Worm (Caenorhabditis elegans): Measurements from ENCODE around the gene athp-2.

athp-2 gene

DNA sequence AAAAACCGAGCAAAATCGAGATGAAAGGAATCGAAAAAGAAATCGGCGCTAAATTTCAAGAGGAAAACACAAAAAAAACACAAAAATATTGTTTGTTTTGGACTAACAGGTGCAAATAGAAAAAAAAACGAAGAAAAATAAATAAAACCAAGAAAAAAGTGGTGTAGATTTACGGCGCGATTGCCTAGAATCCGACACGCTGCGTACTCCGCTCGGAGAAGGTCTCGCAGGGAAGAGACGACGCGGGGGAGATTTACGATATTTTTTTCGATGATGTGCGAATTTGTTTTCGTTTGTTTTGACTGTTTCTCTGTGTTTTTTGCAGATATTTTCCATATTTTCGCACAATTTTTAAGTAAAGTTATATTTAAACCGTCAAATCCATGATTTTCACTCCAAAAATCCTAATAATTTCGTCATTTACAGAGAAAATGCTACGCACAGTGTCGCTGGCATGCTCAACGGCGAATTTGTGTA is 40.7 kb upstream of the athp-2 start, which contains the start of gene sco-1 (continued):
- TF ChIP-seq nhr-6 (tag; optimal IDR thresholded peaks at IDR 0.05) (peak; percentile 91), zag-1 (tag; optimal IDR thresholded peaks at IDR 0.05) (peak; percentile 42), F26F4.8 (GFP tag; conservative IDR thresholded peaks at IDR 0.05) (no peak), vab-7 (GFP tag; IDR thresholded peaks at IDR 0.05) (peak; percentile 79), fkh-10 (GFP tag; optimal IDR thresholded peaks at IDR 0.05) (peak; percentile 97), fos-1 (tag; optimal IDR thresholded peaks at IDR 0.05) (no peak), saeg-2 (GFP tag; IDR thresholded peaks at IDR 0.05) (no peak), duxl-1 (tag; optimal IDR thresholded peaks at IDR 0.05; ENCODE audit: poor library complexity) (peak; percentile 88), jun-1 (tag; optimal IDR thresholded peaks at IDR 0.05) (peak; percentile 85), zip-11 (GFP tag; IDR thresholded peaks at IDR 0.05) (no peak), dmd-9 (GFP tag; IDR thresholded peaks at IDR 0.05) (peak; percentile 94), lin-29 (GFP tag; IDR thresholded peaks at IDR 0.05) (peak; percentile 89), hif-1 (tag; optimal IDR thresholded peaks at IDR 0.05) (peak in 1 of 2 experiments; percentile 95), nhr-111 (GFP tag; optimal IDR thresholded peaks at IDR 0.05) (no peak), pha-4 (GFP tag; IDR thresholded peaks at IDR 0.05) (peak; percentile 87), pha-4 (tag; optimal IDR thresholded peaks at IDR 0.05) (peak; percentile 82)

DNA sequence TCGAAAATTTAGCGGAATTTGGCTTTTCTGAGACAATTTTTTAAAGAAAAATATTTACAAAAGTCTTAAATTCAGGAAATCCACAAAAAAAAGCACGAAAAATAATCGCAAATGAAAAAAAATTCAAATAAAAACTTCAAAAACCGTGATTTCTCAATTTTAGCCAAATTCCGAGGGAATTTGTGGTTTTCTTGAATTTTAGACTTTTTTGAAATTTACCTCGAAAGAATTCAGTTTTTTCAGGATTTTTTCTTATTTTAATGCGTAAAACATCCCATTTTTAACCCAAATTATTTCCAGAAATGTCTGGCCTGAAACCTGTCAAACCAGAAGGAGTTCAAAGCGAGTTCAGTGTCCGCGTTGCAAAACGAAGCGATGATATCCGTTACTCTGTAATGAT is 38.7 kb upstream of the athp-2 start, which contains the start of gene gtf-2F1:
Gene gtf-2F1 (plus strand): TSS at position 301 of the 400 bp plus-strand sequence.
- no peak for TF ChIP-seq Y5F2A.4 (GFP tag; optimal IDR thresholded peaks at IDR 0.05)
- TF ChIP-seq unc-62 (GFP tag; optimal IDR thresholded peaks at IDR 0.05 in 1 of 2): peak in 1 of 2 experiments; percentile 41
- TF ChIP-seq unc-62 (tag; optimal IDR thresholded peaks at IDR 0.05): no peak

DNA sequence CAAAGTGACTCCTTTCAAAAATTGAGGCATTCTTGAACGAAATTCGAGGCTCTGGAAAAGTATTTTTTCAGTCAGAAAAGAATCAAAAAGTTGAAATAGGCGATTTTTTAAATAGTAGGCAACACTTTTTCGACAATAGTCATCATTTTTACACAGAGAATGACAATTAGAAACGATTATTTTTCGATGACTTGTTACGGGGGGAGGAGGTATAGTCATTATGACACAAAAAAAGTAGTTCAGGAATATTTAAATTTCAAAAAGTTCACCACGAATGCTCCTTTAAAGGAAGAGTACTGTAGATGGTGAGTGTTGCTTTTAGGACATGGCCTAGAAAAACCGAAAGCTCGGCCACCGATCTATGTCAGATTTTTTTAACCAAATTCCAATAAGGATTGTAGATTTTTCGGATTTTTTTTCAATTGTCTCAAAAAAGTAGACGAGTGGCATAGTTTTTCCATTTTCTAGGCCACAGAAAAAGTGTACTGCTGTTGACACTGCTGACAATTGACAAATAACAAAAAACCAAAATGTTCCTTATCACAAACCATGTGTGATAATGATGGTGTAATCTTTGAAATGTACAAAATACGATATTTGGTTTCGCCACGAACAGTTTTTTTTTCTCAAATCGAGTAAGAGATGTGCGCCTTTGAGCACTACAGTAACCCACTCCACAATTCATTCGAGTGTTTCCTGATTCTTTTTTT is 32.9 kb upstream of the athp-2 start, which contains the start of gene Y52E8A.3:
Gene Y52E8A.3 (minus strand): TSS at position 51 of the 710 bp plus-strand sequence.
- TF ChIP-seq snpc-4 (tag; optimal IDR thresholded peaks at IDR 0.05) (no peak), daf-16 (GFP tag; optimal IDR thresholded peaks at IDR 0.05) (no peak), daf-16 (tag; optimal IDR thresholded peaks at IDR 0.05) (peak; percentile 60), mdl-1 (tag; optimal IDR thresholded peaks at IDR 0.05) (no peak), ama-1 (optimal IDR thresholded peaks at IDR 0.05) (no peak), saeg-2 (GFP tag; IDR thresholded peaks at IDR 0.05) (no peak), unc-62 (GFP tag; optimal IDR thresholded peaks at IDR 0.05 in 1 of 2) (peak in 1 of 2 experiments; percentile 91), unc-62 (tag; optimal IDR thresholded peaks at IDR 0.05) (no peak), F26F4.8 (GFP tag; conservative IDR thresholded peaks at IDR 0.05) (no peak), tag-97 (GFP tag; IDR thresholded peaks at IDR 0.05) (no peak), attf-4 (tag; optimal IDR thresholded peaks at IDR 0.05) (no peak), daf-8 (GFP tag; IDR thresholded peaks at IDR 0.05) (no peak), lin-15B (tag; optimal IDR thresholded peaks at IDR 0.05) (no peak)

DNA sequence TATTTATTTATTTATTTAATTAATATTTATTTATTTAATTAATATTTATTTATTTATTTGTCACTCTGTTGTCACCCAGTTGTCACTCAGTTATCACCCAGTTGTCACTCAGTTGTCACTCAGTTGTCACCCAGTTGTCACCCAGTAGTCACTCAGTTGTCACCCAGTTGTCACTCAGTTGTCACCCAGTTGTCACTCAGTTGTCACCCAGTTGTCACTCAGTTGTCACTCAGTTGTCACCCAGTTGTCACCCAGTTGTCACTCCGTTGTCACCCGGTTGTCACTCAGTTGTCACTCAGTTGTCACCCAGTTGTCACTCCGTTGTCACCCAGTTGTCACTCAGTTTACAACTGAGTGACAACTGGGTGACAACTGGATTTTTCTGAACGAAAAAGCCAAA is 30.9 kb upstream of the athp-2 start:
- peak; percentile 51; the same call in 1 of the 2 replicates for TF ChIP-seq ceh-20 (GFP tag; IDR thresholded peaks at IDR 0.05)
- TF ChIP-seq dmd-9 (GFP tag; IDR thresholded peaks at IDR 0.05): peak; percentile 70; the same call in 1 of the 2 replicates
- 0 out of 2 replicates have a peak, but pooled peaks have one; percentile 5 for TF ChIP-seq egl-43 (GFP tag; IDR thresholded peaks at IDR 0.05)
- TF ChIP-seq D1046.2 (GFP tag; IDR thresholded peaks at IDR 0.05): 0 out of 2 replicates have a peak, but pooled peaks have one; percentile 15

DNA sequence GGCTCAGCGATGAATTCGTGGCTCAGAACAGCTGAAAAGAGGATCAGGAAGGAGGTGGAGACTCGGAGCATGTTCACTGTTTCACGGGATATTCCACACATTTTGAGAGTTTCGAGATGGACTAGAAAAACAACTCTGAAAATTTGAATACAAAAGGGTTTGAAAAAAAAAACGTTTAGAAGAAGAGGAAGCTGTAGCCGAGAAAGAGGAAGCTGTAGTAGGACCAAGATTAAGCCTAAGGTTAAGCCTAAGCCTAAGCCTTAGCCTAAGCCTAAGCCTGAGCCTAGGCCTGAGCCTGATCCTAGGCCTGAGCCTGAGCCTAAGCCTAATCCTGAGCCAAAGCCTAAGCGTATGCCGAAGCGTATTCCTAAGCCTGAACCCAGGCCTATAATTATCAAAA is 27.9 kb upstream of the athp-2 start, which contains the start of gene plep-1:
Gene plep-1 (minus strand): TSS at position 101 of the 400 bp plus-strand sequence.
- no peak for TF ChIP-seq mep-1 (tag; optimal IDR thresholded peaks at IDR 0.05)
- no peak for TF ChIP-seq mes-2 (tag; optimal IDR thresholded peaks at IDR 0.05; ENCODE audit: poor library complexity, severe bottlenecking)
- no peak for TF ChIP-seq gei-8 (GFP tag; optimal IDR thresholded peaks at IDR 0.05)
- TF ChIP-seq daf-16 (GFP tag; optimal IDR thresholded peaks at IDR 0.05): no peak
- no peak for TF ChIP-seq daf-16 (tag; optimal IDR thresholded peaks at IDR 0.05)
- no peak for TF ChIP-seq rbr-2 (tag; optimal IDR thresholded peaks at IDR 0.05)
- no peak for TF ChIP-seq lin-1 (GFP tag; IDR thresholded peaks at IDR 0.05)
- no peak for TF ChIP-seq lsy-2 (tag; optimal IDR thresholded peaks at IDR 0.05)
- no peak for TF ChIP-seq nhr-48 (tag; optimal IDR thresholded peaks at IDR 0.05)
- TF ChIP-seq sdz-12 (GFP tag; optimal IDR thresholded peaks at IDR 0.05): no peak
- TF ChIP-seq pqm-1 (tag; optimal IDR thresholded peaks at IDR 0.05): no peak
- TF ChIP-seq ctbp-1 (GFP tag; IDR thresholded peaks at IDR 0.05): no peak
- TF ChIP-seq attf-4 (tag; optimal IDR thresholded peaks at IDR 0.05): no peak
- TF ChIP-seq T26A8.4 (GFP tag; IDR thresholded peaks at IDR 0.05): no peak

Data from whole organism, L4 larva.